Worm (Caenorhabditis elegans) whole organism, young adult: ENCODE measurements around the gene dao-4.

Experiments
- him-1 ChIP-seq: sonication (generic microtip); optimal IDR thresholded peaks from 2 replicates; lab custom pipeline; 2016; ENCODE audit warnings: missing genotype, missing genetic modification reagents, missing genetic modification characterization, missing compliant biosample characterization
- nfya-1 ChIP-seq: sonication (generic microtip); optimal IDR thresholded peaks from 2 replicates; lab custom pipeline; 2017; ENCODE audit warnings: antibody characterized with exemption, missing compliant biosample characterization, missing genetic modification characterization, borderline replicate concordance; ENCODE audit not compliant: insufficient read depth
- tlf-1 ChIP-seq: fragments of 200-800 bp; sonication (Bioruptor generic); optimal IDR thresholded peaks from 2 replicates; lab custom pipeline; 2018; ENCODE audit warnings: mild to moderate bottlenecking, missing genetic modification characterization, missing compliant biosample characterization

DNA sequence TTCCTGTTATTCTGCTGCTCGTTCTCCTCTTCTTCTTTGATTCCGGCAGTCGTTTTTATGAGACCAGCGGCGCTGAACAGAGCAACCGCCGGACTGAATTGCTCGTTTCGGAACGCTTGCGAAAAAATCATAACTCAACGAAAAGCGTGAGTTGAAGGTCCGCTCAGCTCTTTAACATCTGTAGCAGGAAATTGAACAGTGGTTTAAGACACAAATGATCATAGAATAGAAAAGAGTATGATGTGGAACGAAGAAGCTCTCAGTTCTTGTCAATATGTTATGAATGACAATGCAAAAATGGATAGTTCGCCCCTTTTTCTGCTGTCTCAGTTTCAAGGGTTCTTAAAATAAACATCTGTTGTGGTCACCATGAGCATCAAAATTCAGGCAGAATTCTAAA, 38.6 kb downstream of the dao-4 start:
- TF ChIP-seq tlf-1 (GFP tag; lab: Kevin White, UChicago) (no peak), him-1 (tag; lab: Kevin White, UChicago) (no peak), nfya-1 (tag; lab: Kevin White, UChicago) (no peak)
